Fruit fly (Drosophila melanogaster): Measurements from ENCODE around the gene rols.

- no peak for TF ChIP-seq CG32121 (GFP tag; IDR thresholded peaks at IDR 0.05)
- TF ChIP-seq gl (tag; optimal IDR thresholded peaks at IDR 0.05): no peak
- no peak for TF ChIP-seq Pif1B (GFP tag; optimal IDR thresholded peaks at IDR 0.05)
These were observed 14.1 kb upstream of the rols start for dm6 chr3L:12078551-12079318.

All from whole organism, pupa.